Worm (Caenorhabditis elegans) whole organism, midembryonic: ENCODE measurements around the gene ucr-2.3.

Experiments
- flt-1 ChIP-seq: fragments of 200-800 bp; sonication (Bioruptor generic); IDR thresholded peaks from 2 replicates; pipeline ENCODE4 v1.3.6; 2022; ENCODE audit warnings: missing genetic modification characterization, missing compliant biosample characterization
- ztf-23 ChIP-seq: fragments of 200-800 bp; sonication (Bioruptor generic); IDR thresholded peaks from 2 replicates; pipeline ENCODE4 v1.3.6; 2022; ENCODE audit warnings: missing genetic modification reagents, missing genetic modification characterization, missing compliant biosample characterization

ce11 chrIII:832855-833504, 46.7 kb upstream of the ucr-2.3 start, which contains the start of gene zip-2:
- no peak for TF ChIP-seq flt-1 (GFP tag; lab: Robert Waterston, UW)
- no peak for TF ChIP-seq ztf-23 (GFP tag; lab: Robert Waterston, UW)
